Comparison of ENCODE assay signal across 4 worm cellular contexts in the genomic region with DNA sequence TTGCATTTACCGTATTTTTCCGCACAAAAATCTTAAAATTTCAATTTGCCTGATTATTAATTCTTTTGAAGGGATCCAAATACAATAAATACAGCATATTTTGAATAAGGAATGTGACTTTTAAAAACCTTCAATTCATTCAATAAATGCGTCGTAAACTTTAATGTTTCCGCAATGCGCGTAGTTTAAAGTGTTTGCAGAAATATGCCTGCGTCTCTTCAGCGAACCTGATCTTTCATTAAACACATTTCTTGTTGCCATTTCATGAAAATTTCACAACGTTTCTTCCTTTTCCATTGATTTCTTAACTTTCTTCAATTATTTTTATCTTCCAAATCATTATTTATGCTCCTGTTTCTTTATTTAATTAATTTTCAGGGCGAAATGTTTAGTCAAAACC.
TF ChIP-seq lines count a peak whose summit lies in the region.

A gene (plus strand): TSS at position 378 of the 400 bp plus-strand sequence.

TF ChIP-seq in whole organism, L2 larva, 48 proteins besides CTCF, POLR2A, EP300 and RAD21 (continues in another document):
- no peak for TF ChIP-seq aly-2 (tag; optimal IDR thresholded peaks at IDR 0.05; lab: Kevin White, UChicago)
- peak; percentile 57 for TF ChIP-seq ztf-4 (tag; optimal IDR thresholded peaks at IDR 0.05; lab: Kevin White, UChicago)
- peak; percentile 81 for TF ChIP-seq snpc-4 (tag; optimal IDR thresholded peaks at IDR 0.05; lab: Kevin White, UChicago)
- TF ChIP-seq sem-4 (tag; optimal IDR thresholded peaks at IDR 0.05; lab: Kevin White, UChicago) = peak; percentile 81
- TF ChIP-seq zag-1 (tag; optimal IDR thresholded peaks at IDR 0.05; lab: Kevin White, UChicago) = peak; percentile 69
- TF ChIP-seq nhr-10 (tag; optimal IDR thresholded peaks at IDR 0.05; lab: Kevin White, UChicago) = no peak
- peak; percentile 82 for TF ChIP-seq nhr-6 (tag; optimal IDR thresholded peaks at IDR 0.05; lab: Kevin White, UChicago)
- peak; percentile 80 for TF ChIP-seq nhr-129 (tag; optimal IDR thresholded peaks at IDR 0.05; lab: Kevin White, UChicago)
- TF ChIP-seq ztf-1 (GFP tag; conservative IDR thresholded peaks at IDR 0.05; lab: Robert Waterston, UW) = no peak
- peak; percentile 78 for TF ChIP-seq nhr-21 (tag; optimal IDR thresholded peaks at IDR 0.05; lab: Kevin White, UChicago)
- TF ChIP-seq ztf-11 (tag; optimal IDR thresholded peaks at IDR 0.05; lab: Kevin White, UChicago) = no peak
- no peak for TF ChIP-seq mbf-1 (tag; optimal IDR thresholded peaks at IDR 0.05; lab: Kevin White, UChicago)
- no peak for TF ChIP-seq ama-1 (optimal IDR thresholded peaks at IDR 0.05; lab: Kevin White, UChicago)
- no peak for TF ChIP-seq ceh-16 (tag; optimal IDR thresholded peaks at IDR 0.05; lab: Kevin White, UChicago)
- TF ChIP-seq sma-9 (GFP tag; optimal IDR thresholded peaks at IDR 0.05; lab: Kevin White, UChicago) = peak; percentile 84
- TF ChIP-seq sma-9 (tag; optimal IDR thresholded peaks at IDR 0.05; lab: Kevin White, UChicago) = no peak
- no peak for TF ChIP-seq peb-1 (tag; optimal IDR thresholded peaks at IDR 0.05; lab: Kevin White, UChicago)
- peak; percentile 45 for TF ChIP-seq nhr-77 (tag; optimal IDR thresholded peaks at IDR 0.05; lab: Kevin White, UChicago)
- TF ChIP-seq egl-27 (tag; optimal IDR thresholded peaks at IDR 0.05; lab: Kevin White, UChicago) = peak; percentile 46
- peak; percentile 91 for TF ChIP-seq unc-55 (GFP tag; optimal IDR thresholded peaks at IDR 0.05; lab: Kevin White, UChicago)
- peak; percentile 86 for TF ChIP-seq C34F6.9 (tag; optimal IDR thresholded peaks at IDR 0.05; lab: Kevin White, UChicago)
- peak; percentile 78 for TF ChIP-seq F13H6.1 (tag; optimal IDR thresholded peaks at IDR 0.05; lab: Kevin White, UChicago)

TF ChIP-seq in whole organism, L4 larva, 104 proteins besides CTCF, POLR2A, EP300 and RAD21 (continues in another document):
- TF ChIP-seq nhr-25 (tag; optimal IDR thresholded peaks at IDR 0.05; lab: Kevin White, UChicago; ENCODE audit: borderline replicate concordance, insufficient read depth) (no peak), hmg-1.1 (GFP tag; IDR thresholded peaks at IDR 0.05; lab: Robert Waterston, UW) (peak; percentile 74), Y5F2A.4 (GFP tag; optimal IDR thresholded peaks at IDR 0.05; lab: Kevin White, UChicago) (no peak), vab-7 (GFP tag; IDR thresholded peaks at IDR 0.05; lab: Robert Waterston, UW) (no peak), dmd-6 (GFP tag; IDR thresholded peaks at IDR 0.05; lab: Robert Waterston, UW) (peak; percentile 20; the same call in 1 of the 2 replicates), mes-2 (tag; optimal IDR thresholded peaks at IDR 0.05; lab: Kevin White, UChicago; ENCODE audit: poor library complexity, severe bottlenecking) (peak; percentile 90), ztf-11 (tag; optimal IDR thresholded peaks at IDR 0.05; lab: Kevin White, UChicago) (no peak), unc-62 (GFP tag; optimal IDR thresholded peaks at IDR 0.05 in 1 of 2; lab: Kevin White, UChicago) (peak in 1 of 2 experiments; percentile 42), unc-62 (tag; optimal IDR thresholded peaks at IDR 0.05; lab: Kevin White, UChicago) (no peak), zag-1 (tag; optimal IDR thresholded peaks at IDR 0.05; lab: Kevin White, UChicago) (no peak), rbr-2 (tag; optimal IDR thresholded peaks at IDR 0.05; lab: Kevin White, UChicago) (peak; percentile 45), ceh-20 (GFP tag; IDR thresholded peaks at IDR 0.05; lab: Robert Waterston, UW) (no peak), aha-1 (tag; lab: Kevin White, UChicago) (peak; percentile 63), tra-1 (GFP tag; IDR thresholded peaks at IDR 0.05; lab: Robert Waterston, UW) (0 out of 2 replicates have a peak, but pooled peaks have one; percentile 19), nhr-77 (tag; optimal IDR thresholded peaks at IDR 0.05; lab: Kevin White, UChicago) (peak; percentile 42), ctbp-1 (GFP tag; IDR thresholded peaks at IDR 0.05; lab: Robert Waterston, UW) (no peak), nhr-48 (tag; optimal IDR thresholded peaks at IDR 0.05; lab: Kevin White, UChicago) (peak; percentile 17), dpl-1 (GFP tag; optimal IDR thresholded peaks at IDR 0.05; lab: Kevin White, UChicago) (peak; percentile 85), lsy-2 (tag; optimal IDR thresholded peaks at IDR 0.05; lab: Kevin White, UChicago) (peak in 1 of 2 experiments; percentile 92), mdl-1 (tag; optimal IDR thresholded peaks at IDR 0.05; lab: Kevin White, UChicago) (peak in 1 of 2 experiments; percentile 23), lin-38 (GFP tag; IDR thresholded peaks at IDR 0.05; lab: Robert Waterston, UW) (peak; percentile 78), spr-3 (GFP tag; optimal IDR thresholded peaks at IDR 0.05; lab: Kevin White, UChicago) (no peak)

TF ChIP-seq in whole organism, late embryonic, 69 proteins besides CTCF, POLR2A, EP300 and RAD21 (continues in another document):
- TF ChIP-seq fax-1 (tag; optimal IDR thresholded peaks at IDR 0.05; lab: Kevin White, UChicago) = no peak
- TF ChIP-seq fkh-6 (tag; optimal IDR thresholded peaks at IDR 0.05; lab: Kevin White, UChicago) = no peak
- TF ChIP-seq nhr-232 (tag; optimal IDR thresholded peaks at IDR 0.05; lab: Kevin White, UChicago) = no peak
- TF ChIP-seq ceh-48 (tag; optimal IDR thresholded peaks at IDR 0.05; lab: Kevin White, UChicago) = peak; percentile 35
- TF ChIP-seq ceh-14 (tag; optimal IDR thresholded peaks at IDR 0.05; lab: Kevin White, UChicago) = peak; percentile 36
- no peak for TF ChIP-seq ceh-19 (GFP tag; optimal IDR thresholded peaks at IDR 0.05; lab: Kevin White, UChicago)
- TF ChIP-seq zip-5 (tag; optimal IDR thresholded peaks at IDR 0.05; lab: Kevin White, UChicago) = peak; percentile 3
- no peak for TF ChIP-seq K09A11.1 (tag; optimal IDR thresholded peaks at IDR 0.05; lab: Kevin White, UChicago; ENCODE audit: insufficient read depth)
- TF ChIP-seq nfya-1 (tag; optimal IDR thresholded peaks at IDR 0.05; lab: Kevin White, UChicago) = peak; percentile 59
- TF ChIP-seq nhr-11 (tag; optimal IDR thresholded peaks at IDR 0.05; lab: Kevin White, UChicago) = no peak
- no peak for TF ChIP-seq syd-9 (tag; optimal IDR thresholded peaks at IDR 0.05; lab: Kevin White, UChicago)
- TF ChIP-seq C38D4.7 (GFP tag; optimal IDR thresholded peaks at IDR 0.05; lab: Kevin White, UChicago) = no peak
- no peak for TF ChIP-seq ama-1 (optimal IDR thresholded peaks at IDR 0.05; lab: Kevin White, UChicago)
- TF ChIP-seq pag-3 (tag; optimal IDR thresholded peaks at IDR 0.05; lab: Kevin White, UChicago; ENCODE audit: borderline replicate concordance) = no peak
- TF ChIP-seq fkh-10 (GFP tag; optimal IDR thresholded peaks at IDR 0.05; lab: Kevin White, UChicago) = no peak
- peak; percentile 8 for TF ChIP-seq ceh-34 (tag; optimal IDR thresholded peaks at IDR 0.05; lab: Kevin White, UChicago)
- TF ChIP-seq rnt-1 (tag; optimal IDR thresholded peaks at IDR 0.05; lab: Kevin White, UChicago) = no peak
- TF ChIP-seq pqm-1 (tag; optimal IDR thresholded peaks at IDR 0.05; lab: Kevin White, UChicago) = no peak
- TF ChIP-seq dve-1 (tag; optimal IDR thresholded peaks at IDR 0.05; lab: Kevin White, UChicago) = no peak
- no peak for TF ChIP-seq pat-9 (tag; optimal IDR thresholded peaks at IDR 0.05; lab: Kevin White, UChicago)
- TF ChIP-seq madf-2 (tag; optimal IDR thresholded peaks at IDR 0.05; lab: Kevin White, UChicago) = peak; percentile 19
- peak; percentile 44 for TF ChIP-seq ceh-30 (tag; optimal IDR thresholded peaks at IDR 0.05; lab: Kevin White, UChicago)
- TF ChIP-seq hlh-6 (tag; optimal IDR thresholded peaks at IDR 0.05; lab: Kevin White, UChicago) = no peak
- no peak for TF ChIP-seq ceh-22 (tag; optimal IDR thresholded peaks at IDR 0.05; lab: Kevin White, UChicago)
- peak; percentile 57 for TF ChIP-seq unc-55 (GFP tag; optimal IDR thresholded peaks at IDR 0.05; lab: Kevin White, UChicago)

TF ChIP-seq in whole organism, mixed stage, embryonic, 35 proteins besides CTCF, POLR2A, EP300 and RAD21:
- TF ChIP-seq nhr-237 (tag; optimal IDR thresholded peaks at IDR 0.05; lab: Kevin White, UChicago) = peak; percentile 70
- TF ChIP-seq tbx-8 (GFP tag; optimal IDR thresholded peaks at IDR 0.05; lab: Kevin White, UChicago) = no peak
- peak; percentile 43 for TF ChIP-seq lin-13 (tag; optimal IDR thresholded peaks at IDR 0.05; lab: Kevin White, UChicago)
- TF ChIP-seq ceh-43 (GFP tag; optimal IDR thresholded peaks at IDR 0.05; lab: Kevin White, UChicago) = peak; percentile 11
- peak; percentile 39 for TF ChIP-seq cnd-1 (tag; optimal IDR thresholded peaks at IDR 0.05; lab: Kevin White, UChicago)
- no peak for TF ChIP-seq flh-1 (GFP tag; optimal IDR thresholded peaks at IDR 0.05; lab: Kevin White, UChicago)
- peak; percentile 76 for TF ChIP-seq mep-1 (tag; optimal IDR thresholded peaks at IDR 0.05; lab: Kevin White, UChicago)
- no peak for TF ChIP-seq elt-3 (tag; optimal IDR thresholded peaks at IDR 0.05; lab: Kevin White, UChicago)
- TF ChIP-seq bed-3 (GFP tag; optimal IDR thresholded peaks at IDR 0.05; lab: Kevin White, UChicago) = peak; percentile 18
- TF ChIP-seq unc-62 (GFP tag; optimal IDR thresholded peaks at IDR 0.05; lab: Kevin White, UChicago) = peak; percentile 4
- TF ChIP-seq ceh-39 (tag; optimal IDR thresholded peaks at IDR 0.05; lab: Kevin White, UChicago) = peak; percentile 44
- TF ChIP-seq nhr-76 (tag; optimal IDR thresholded peaks at IDR 0.05; lab: Kevin White, UChicago) = no peak
- TF ChIP-seq lsy-2 (tag; optimal IDR thresholded peaks at IDR 0.05; lab: Kevin White, UChicago) = peak; percentile 86
- TF ChIP-seq sptf-1 (tag; optimal IDR thresholded peaks at IDR 0.05; lab: Kevin White, UChicago) = peak; percentile 56
- TF ChIP-seq ham-2 (GFP tag; optimal IDR thresholded peaks at IDR 0.05; lab: Kevin White, UChicago) = no peak
- TF ChIP-seq unc-39 (tag; optimal IDR thresholded peaks at IDR 0.05; lab: Kevin White, UChicago) = no peak
- TF ChIP-seq M03D4.4 (tag; optimal IDR thresholded peaks at IDR 0.05; lab: Kevin White, UChicago) = peak; percentile 51
- peak; percentile 98 for TF ChIP-seq ces-1 (GFP tag; optimal IDR thresholded peaks at IDR 0.05; lab: Kevin White, UChicago)
- TF ChIP-seq mls-2 (tag; optimal IDR thresholded peaks at IDR 0.05; lab: Kevin White, UChicago) = peak; percentile 32
- TF ChIP-seq pha-4 (tag; optimal IDR thresholded peaks at IDR 0.05; lab: Kevin White, UChicago) = peak; percentile 72
- peak; percentile 3 for TF ChIP-seq ztf-11 (tag; optimal IDR thresholded peaks at IDR 0.05; lab: Kevin White, UChicago)
- peak; percentile 21 for TF ChIP-seq drap-1 (GFP tag; optimal IDR thresholded peaks at IDR 0.05; lab: Kevin White, UChicago)
